Worm (Caenorhabditis elegans) whole organism, young adult: ENCODE results near the gene nhr-182.
A peak's percentile ranks its signal among the peaks of the same experiment; 100 is the strongest.

ENCODE experiments used
- B0019.2 ChIP-seq: fragments of 200-800 bp; sonication (Bioruptor generic); conservative IDR thresholded peaks from 2 replicates; pipeline ENCODE4 v1.3.6; 2022; ENCODE audit warnings: missing genetic modification reagents, missing genetic modification characterization, missing compliant biosample characterization
- B0261.1 ChIP-seq: sonication (generic microtip); optimal IDR thresholded peaks from 2 replicates; lab custom pipeline; 2016; ENCODE audit warnings: mild to moderate bottlenecking, missing genetic modification characterization, moderate library complexity, missing compliant biosample characterization
- B0336.3 ChIP-seq: fragments of 200-800 bp; sonication (Bioruptor generic); IDR thresholded peaks from 2 replicates; pipeline ENCODE4 v1.3.6; 2022; ENCODE audit warnings: missing genetic modification characterization, missing compliant biosample characterization
- C17E4.6 ChIP-seq: fragments of 200-800 bp; sonication (Bioruptor generic); IDR thresholded peaks from 2 replicates; pipeline ENCODE4 v1.3.6; 2022; ENCODE audit warnings: missing genetic modification reagents, missing genetic modification characterization, missing compliant biosample characterization
- D2030.7 ChIP-seq: fragments of 200-800 bp; sonication (Bioruptor generic); IDR thresholded peaks from 2 replicates; pipeline ENCODE4 v1.3.6; 2022; ENCODE audit warnings: missing genetic modification reagents, missing genetic modification characterization, missing compliant biosample characterization
- F22D6.2 ChIP-seq: sonication (generic microtip); optimal IDR thresholded peaks from 2 replicates; lab custom pipeline; 2016; ENCODE audit warnings: mild to moderate bottlenecking, missing genetic modification characterization, missing compliant biosample characterization
- F33H1.4 ChIP-seq: fragments of 200-800 bp; sonication (Bioruptor generic); IDR thresholded peaks from 2 replicates; pipeline ENCODE4 v1.3.6; 2022; ENCODE audit warnings: missing genetic modification reagents, missing genetic modification characterization, missing compliant biosample characterization
- F52B5.7 ChIP-seq: sonication (generic microtip); optimal IDR thresholded peaks from 2 replicates; lab custom pipeline; 2016; ENCODE audit warnings: mild to moderate bottlenecking, missing genetic modification characterization, missing compliant biosample characterization
- F55B11.4 ChIP-seq: sonication (generic microtip); optimal IDR thresholded peaks from 2 replicates; lab custom pipeline; 2016; ENCODE audit warnings: missing compliant biosample characterization, missing genetic modification characterization, borderline replicate concordance; ENCODE audit not compliant: insufficient read depth
- F57C9.4 ChIP-seq: sonication (generic microtip); optimal IDR thresholded peaks from 2 replicates; lab custom pipeline; 2017; ENCODE audit warnings: mild to moderate bottlenecking, missing genetic modification characterization, missing compliant biosample characterization
- T26A5.8 ChIP-seq: sonication (generic microtip); optimal IDR thresholded peaks from 2 replicates; lab custom pipeline; 2016; ENCODE audit warnings: missing genetic modification characterization, missing compliant biosample characterization
- Y53G8AR.9 ChIP-seq: fragments of 200-800 bp; sonication (Bioruptor generic); conservative IDR thresholded peaks from 2 replicates; pipeline ENCODE4 v1.3.6; 2022; ENCODE audit warnings: missing genetic modification reagents, missing genetic modification characterization, missing compliant biosample characterization
- Y67H2A.10 ChIP-seq: fragments of 200-800 bp; sonication (Bioruptor generic); conservative IDR thresholded peaks from 2 replicates; pipeline ENCODE4 v1.3.6; 2022; ENCODE audit warnings: missing genetic modification reagents, missing genetic modification characterization, missing compliant biosample characterization
- attf-5 ChIP-seq: fragments of 200-800 bp; sonication (Bioruptor generic); optimal IDR thresholded peaks from 2 replicates; lab custom pipeline; 2018; ENCODE audit warnings: mild to moderate bottlenecking, missing genetic modification characterization, missing compliant biosample characterization
- attf-6 ChIP-seq: fragments of 200-800 bp; sonication (Bioruptor generic); IDR thresholded peaks from 2 replicates; pipeline ENCODE4 v1.3.6; 2022; ENCODE audit warnings: missing genetic modification reagents, missing genetic modification characterization, missing compliant biosample characterization
- bed-1 ChIP-seq: fragments of 200-800 bp; sonication (Bioruptor generic); IDR thresholded peaks from 2 replicates; pipeline ENCODE4 v1.3.6; 2022; ENCODE audit warnings: missing genetic modification reagents, missing genetic modification characterization, missing compliant biosample characterization
- ccch-3 ChIP-seq: fragments of 200-800 bp; sonication (Bioruptor generic); optimal IDR thresholded peaks from 2 replicates; lab custom pipeline; 2018; ENCODE audit warnings: mild to moderate bottlenecking, missing genetic modification characterization, missing compliant biosample characterization
- cebp-1 ChIP-seq, 2 experiments: fragments of 200-800 bp in 1 of 2; sonication (Bioruptor generic) in 1 of 2; sonication (generic microtip) in 1 of 2; IDR thresholded peaks in 1 of 2; optimal IDR thresholded peaks in 1 of 2; 2 replicates each; pipeline versions ENCODE4 v1.3.6 to Lab custom; 2017 to 2022; ENCODE audit warnings: missing compliant biosample characterization in 2 of 2, missing genetic modification characterization in 2 of 2, mild to moderate bottlenecking in 1 of 2, missing genetic modification reagents in 1 of 2, moderate library complexity in 1 of 2
- dox-1 ChIP-seq: fragments of 200-800 bp; sonication (Bioruptor generic); IDR thresholded peaks from 2 replicates; pipeline ENCODE4 v1.3.6; 2022; ENCODE audit warnings: missing genetic modification reagents, missing genetic modification characterization, missing compliant biosample characterization
- dpff-1 ChIP-seq: sonication (generic microtip); optimal IDR thresholded peaks from 2 replicates; lab custom pipeline; 2017; ENCODE audit warnings: mild to moderate bottlenecking, missing genetic modification characterization, missing compliant biosample characterization
- efl-1 ChIP-seq: fragments of 150-350 bp; optimal IDR thresholded peaks from 2 replicates; lab custom pipeline; 2014; ENCODE audit warnings: missing biosample characterization, missing genetic modification reagents, missing genetic modification characterization
- egl-18 ChIP-seq: fragments of 200-800 bp; sonication (Bioruptor generic); IDR thresholded peaks from 2 replicates; pipeline ENCODE4 v1.3.6; 2022; ENCODE audit warnings: missing genetic modification reagents, missing genetic modification characterization, missing compliant biosample characterization
- egrh-3 ChIP-seq: fragments of 200-800 bp; sonication (Bioruptor generic); IDR thresholded peaks from 2 replicates; pipeline ENCODE4 v1.3.6; 2022; ENCODE audit warnings: missing genetic modification reagents, missing genetic modification characterization, missing compliant biosample characterization
- hmg-1.2 ChIP-seq: fragments of 200-800 bp; sonication (Bioruptor generic); IDR thresholded peaks from 2 replicates; pipeline ENCODE4 v1.3.6; 2022; ENCODE audit warnings: missing genetic modification reagents, missing genetic modification characterization, missing compliant biosample characterization
- hrde-1 ChIP-seq: sonication (generic microtip); optimal IDR thresholded peaks from 2 replicates; lab custom pipeline; 2016; ENCODE audit warnings: missing genetic modification characterization, mild to moderate bottlenecking, missing compliant biosample characterization, moderate library complexity, missing genotype, missing genetic modification reagents, borderline replicate concordance
- lag-1 ChIP-seq: fragments of 200-800 bp; sonication (Bioruptor generic); IDR thresholded peaks from 2 replicates; pipeline ENCODE4 v1.3.6; 2022; ENCODE audit warnings: missing genetic modification reagents, missing genetic modification characterization, missing compliant biosample characterization
- let-526 ChIP-seq: fragments of 200-800 bp; sonication (Bioruptor generic); IDR thresholded peaks from 2 replicates; pipeline ENCODE4 v1.3.6; 2022; ENCODE audit warnings: missing genetic modification reagents, missing genetic modification characterization, missing compliant biosample characterization
- lin-35 ChIP-seq, 3 experiments: fragments of 150-350 bp in 2 of 3; sonication (generic microtip) in 1 of 3; optimal IDR thresholded peaks; 2 replicates each; lab custom pipeline; 2014 to 2018; ENCODE audit warnings: missing biosample characterization in 3 of 3, missing genetic modification characterization in 3 of 3, missing genetic modification reagents in 3 of 3
- lin-40 ChIP-seq: sonication (generic microtip); optimal IDR thresholded peaks from 2 replicates; lab custom pipeline; 2016; ENCODE audit warnings: missing genetic modification characterization, mild to moderate bottlenecking, missing compliant biosample characterization, missing genotype, missing genetic modification reagents
- lir-1 ChIP-seq: fragments of 200-800 bp; sonication (Bioruptor generic); conservative IDR thresholded peaks from 2 replicates; pipeline ENCODE4 v1.3.6; 2022; ENCODE audit warnings: missing genetic modification reagents, missing genetic modification characterization, missing compliant biosample characterization
- madf-10 ChIP-seq: sonication (generic microtip); optimal IDR thresholded peaks from 2 replicates; lab custom pipeline; 2016; ENCODE audit warnings: mild to moderate bottlenecking, missing genetic modification characterization, missing compliant biosample characterization
- mcd-1 ChIP-seq: fragments of 200-800 bp; sonication (Bioruptor generic); IDR thresholded peaks from 2 replicates; pipeline ENCODE4 v1.3.6; 2022; ENCODE audit warnings: missing genetic modification reagents, missing genetic modification characterization, missing compliant biosample characterization
- mes-4 ChIP-seq: sonication (generic microtip); optimal IDR thresholded peaks from 2 replicates; lab custom pipeline; 2016; ENCODE audit warnings: missing genotype, missing genetic modification characterization, missing compliant biosample characterization
- mxl-1 ChIP-seq: sonication (generic microtip); optimal IDR thresholded peaks from 2 replicates; lab custom pipeline; 2016; ENCODE audit warnings: missing genetic modification characterization, missing compliant biosample characterization
- nfya-1 ChIP-seq: sonication (generic microtip); optimal IDR thresholded peaks from 2 replicates; lab custom pipeline; 2017; ENCODE audit warnings: antibody characterized with exemption, missing compliant biosample characterization, missing genetic modification characterization, borderline replicate concordance; ENCODE audit not compliant: insufficient read depth
- nfyb-1 ChIP-seq: fragments of 200-800 bp; sonication (Bioruptor generic); IDR thresholded peaks from 2 replicates; pipeline ENCODE4 v1.3.6; 2022; ENCODE audit warnings: missing genetic modification reagents, missing genetic modification characterization, missing compliant biosample characterization
- nhr-27 ChIP-seq: fragments of 200-800 bp; sonication (Bioruptor generic); optimal IDR thresholded peaks from 2 replicates; lab custom pipeline; 2018; ENCODE audit warnings: mild to moderate bottlenecking, missing genetic modification characterization, moderate library complexity, missing compliant biosample characterization
- nhr-80 ChIP-seq: sonication (generic microtip); optimal IDR thresholded peaks from 2 replicates; lab custom pipeline; 2016; ENCODE audit warnings: missing genetic modification characterization, missing compliant biosample characterization
- somi-1 ChIP-seq: fragments of 200-800 bp; sonication (Bioruptor generic); optimal IDR thresholded peaks from 2 replicates; lab custom pipeline; 2018; ENCODE audit warnings: mild to moderate bottlenecking, missing genetic modification characterization, missing compliant biosample characterization
- zfh-2 ChIP-seq: fragments of 200-800 bp; sonication (Bioruptor generic); conservative IDR thresholded peaks from 2 replicates; pipeline ENCODE4 v1.3.6; 2022; ENCODE audit warnings: missing genetic modification reagents, missing genetic modification characterization, missing compliant biosample characterization
- ztf-25 ChIP-seq: fragments of 200-800 bp; sonication (Bioruptor generic); IDR thresholded peaks from 2 replicates; pipeline ENCODE4 v1.3.6; 2022; ENCODE audit warnings: missing genetic modification reagents, missing genetic modification characterization, missing compliant biosample characterization
- ztf-26 ChIP-seq: sonication (generic microtip); optimal IDR thresholded peaks from 2 replicates; lab custom pipeline; 2017; ENCODE audit warnings: missing genetic modification characterization, missing compliant biosample characterization
- ztf-28 ChIP-seq: fragments of 200-800 bp; sonication (Bioruptor generic); IDR thresholded peaks from 2 replicates; pipeline ENCODE4 v1.3.6; 2022; ENCODE audit warnings: missing genetic modification reagents, missing genetic modification characterization, missing compliant biosample characterization

The nhr-182 gene

DNA sequence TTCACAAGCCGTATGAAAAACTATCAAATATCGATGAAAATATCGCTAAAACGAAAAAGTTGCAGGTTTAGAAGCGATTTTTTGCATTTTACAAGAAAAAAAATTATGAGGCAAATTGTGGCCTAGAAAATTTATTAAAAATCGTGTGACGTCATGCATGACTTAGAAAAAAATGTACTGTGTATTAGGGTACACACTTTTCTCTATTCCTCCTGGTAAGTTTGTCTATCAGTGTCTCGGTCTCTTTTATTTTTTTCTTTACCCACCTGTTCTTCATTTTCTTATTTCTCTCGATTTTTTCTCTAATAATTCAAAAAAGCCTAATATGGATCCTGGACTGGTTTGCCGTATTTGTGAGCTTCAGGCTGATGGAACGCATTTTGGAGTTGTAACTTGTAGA is 25.4 kb upstream of the nhr-182 start, which contains the start of gene nhr-227 (continued):
- no peak for TF ChIP-seq nhr-27 (tag; lab: Kevin White, UChicago)
- no peak for TF ChIP-seq egl-18 (GFP tag; lab: Robert Waterston, UW)
- no peak for TF ChIP-seq somi-1 (GFP tag; lab: Kevin White, UChicago)
- TF ChIP-seq lir-1: no peak

DNA sequence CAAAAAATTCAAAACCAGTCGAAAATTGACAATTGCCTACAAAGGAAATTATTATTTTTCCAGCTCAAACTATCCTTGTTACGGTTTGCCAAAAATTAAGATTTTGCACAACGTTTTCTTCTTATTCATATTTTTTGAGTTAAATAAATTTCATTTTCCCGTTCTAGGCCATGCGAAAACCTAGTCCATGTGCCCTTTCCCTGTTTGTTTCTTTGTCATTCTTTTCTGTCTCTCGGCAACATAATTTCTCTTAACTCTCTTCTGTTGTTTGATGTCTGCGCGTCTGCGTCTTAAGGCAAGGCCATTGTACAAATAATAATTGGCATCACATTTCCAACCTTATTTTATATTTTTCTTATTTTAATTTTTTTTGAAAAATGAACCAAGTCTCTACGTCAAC is 21.8 kb upstream of the nhr-182 start, which contains the start of gene nhr-228:
Gene nhr-228 (plus strand): TSS at position 261 of the 400 bp plus-strand sequence.
- TF ChIP-seq attf-5: peak; percentile 66
- TF ChIP-seq nhr-80: peak; percentile 68
- TF ChIP-seq Y53G8AR.9: no peak
- TF ChIP-seq hmg-1.2 (GFP tag; lab: Robert Waterston, UW): peak; percentile 70; the same call in 1 of the 2 replicates
- TF ChIP-seq cebp-1 (GFP tag; IDR thresholded peaks at IDR 0.05; lab: Robert Waterston, UW): no peak
- peak; percentile 35 for TF ChIP-seq cebp-1 (tag; optimal IDR thresholded peaks at IDR 0.05; lab: Kevin White, UChicago)
- no peak for TF ChIP-seq F52B5.7 (tag; lab: Kevin White, UChicago)
- no peak for TF ChIP-seq Y67H2A.10 (GFP tag; lab: Robert Waterston, UW)
- no peak for TF ChIP-seq F33H1.4 (GFP tag; lab: Robert Waterston, UW)
- TF ChIP-seq B0336.3 (GFP tag; lab: Robert Waterston, UW): no peak
- TF ChIP-seq hrde-1 (tag; lab: Kevin White, UChicago): no peak

DNA sequence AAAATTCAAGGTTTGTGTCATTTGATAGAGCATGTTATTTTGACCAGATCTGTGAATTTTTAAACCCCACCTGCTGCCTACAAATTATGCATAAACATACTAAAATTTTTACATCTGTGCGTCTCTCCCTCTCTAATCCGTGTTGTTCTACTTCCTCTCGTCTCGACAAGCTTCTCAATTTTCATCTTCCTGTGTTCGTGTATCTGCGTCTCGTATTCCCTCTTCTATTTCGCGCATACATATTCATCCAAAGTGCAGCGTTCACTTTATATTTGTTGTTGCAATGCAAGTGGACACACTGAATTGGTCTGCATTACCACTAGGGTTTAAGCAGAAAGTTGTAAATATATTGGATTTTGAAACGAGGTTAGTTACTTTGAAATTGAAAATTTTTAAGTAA is 18.8 kb upstream of the nhr-182 start, which contains the start of gene fbxa-137:
Gene fbxa-137 (plus strand): TSS at position 274 of the 400 bp plus-strand sequence.
- no peak for TF ChIP-seq B0019.2 (GFP tag; lab: Robert Waterston, UW)
- TF ChIP-seq ztf-26: no peak
- no peak for TF ChIP-seq F55B11.4 (tag; lab: Kevin White, UChicago)
- TF ChIP-seq nfyb-1 (GFP tag; lab: Robert Waterston, UW): no peak
- TF ChIP-seq attf-6 (GFP tag; lab: Robert Waterston, UW): no peak
- TF ChIP-seq F33H1.4 (GFP tag; lab: Robert Waterston, UW): no peak
- TF ChIP-seq ztf-25 (GFP tag; lab: Robert Waterston, UW): no peak
- TF ChIP-seq madf-10 (tag; lab: Kevin White, UChicago): no peak
- TF ChIP-seq B0261.1 (tag; lab: Kevin White, UChicago): no peak
- TF ChIP-seq F22D6.2: no peak
- no peak for TF ChIP-seq F57C9.4 (tag; lab: Kevin White, UChicago)
- TF ChIP-seq dpff-1 (tag; lab: Kevin White, UChicago): no peak
- TF ChIP-seq mxl-1 (tag; lab: Kevin White, UChicago): no peak
- TF ChIP-seq bed-1 (GFP tag; lab: Robert Waterston, UW): no peak
- TF ChIP-seq T26A5.8: no peak
- no peak for TF ChIP-seq D2030.7 (GFP tag; lab: Robert Waterston, UW)

DNA sequence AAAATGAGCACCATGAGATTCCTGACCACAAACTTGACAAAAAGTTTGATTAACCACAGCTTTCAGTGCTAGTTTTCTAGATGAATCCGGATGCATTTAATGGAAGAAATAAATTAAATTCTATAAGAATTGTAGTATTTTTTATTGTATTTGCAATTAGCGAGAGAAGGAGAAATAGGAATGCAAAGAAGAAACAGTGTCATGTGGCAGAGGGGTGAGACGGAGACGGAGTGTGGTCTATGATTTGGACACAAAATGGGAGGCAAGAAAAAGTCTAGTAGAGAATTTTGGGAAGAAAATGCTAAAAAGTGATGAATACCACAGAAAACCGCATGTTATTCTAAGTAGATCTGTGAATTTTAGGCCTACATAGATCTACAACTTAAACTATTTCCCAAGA is 18.3 kb upstream of the nhr-182 start, which contains the start of gene nhr-59:
Gene nhr-59 (minus strand): TSS at position 214 of the 400 bp plus-strand sequence.
- peak; percentile 33 for TF ChIP-seq nhr-80
- TF ChIP-seq lag-1: no peak
- TF ChIP-seq, all 124 proteins: peak for 1

DNA sequence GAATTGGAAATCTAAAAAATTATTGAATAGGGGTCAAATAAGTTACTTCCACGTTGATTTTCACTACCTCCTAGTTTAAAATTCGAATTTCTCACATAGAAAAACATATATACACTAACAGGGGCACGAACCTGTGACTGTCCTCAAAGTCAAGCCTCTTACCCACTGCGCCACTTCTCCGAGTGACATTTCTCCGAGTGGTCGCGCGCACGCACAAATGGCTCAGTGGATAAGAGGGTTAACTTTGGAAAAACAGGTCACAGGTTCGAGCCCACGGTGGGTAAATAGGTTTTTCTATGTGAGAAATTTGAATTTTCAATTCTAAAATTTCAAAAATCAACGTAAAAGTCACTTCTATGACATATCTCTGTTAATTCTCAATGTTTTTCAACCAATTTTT is 17.5 kb upstream of the nhr-182 start:
- peak; percentile 14 for TF ChIP-seq efl-1 (GFP tag; lab: Kevin White, UChicago)
- no peak for TF ChIP-seq lin-40 (tag; lab: Kevin White, UChicago)
- TF ChIP-seq egrh-3 (GFP tag; lab: Robert Waterston, UW): peak; percentile 22; the same call in 1 of the 2 replicates
- TF ChIP-seq nfya-1 (tag; lab: Kevin White, UChicago): no peak
- TF ChIP-seq ccch-3 (GFP tag; lab: Kevin White, UChicago): no peak
- TF ChIP-seq let-526: no peak
- TF ChIP-seq ztf-28: no peak
- peak; percentile 26; the same call in 1 of the 2 replicates for TF ChIP-seq dox-1 (GFP tag; lab: Robert Waterston, UW)
- TF ChIP-seq hmg-1.2 (GFP tag; lab: Robert Waterston, UW): peak; percentile 10; the same call in 1 of the 2 replicates
- TF ChIP-seq C17E4.6 (GFP tag; lab: Robert Waterston, UW): no peak
- no peak for TF ChIP-seq mes-4 (tag; lab: Kevin White, UChicago)
- 0 out of 2 replicates have a peak, but pooled peaks have one; percentile 29 for TF ChIP-seq mcd-1 (GFP tag; lab: Robert Waterston, UW)
- no peak for TF ChIP-seq lin-35 (GFP tag; optimal IDR thresholded peaks at IDR 0.05; lab: Kevin White, UChicago)
- TF ChIP-seq zfh-2 (GFP tag; lab: Robert Waterston, UW): no peak
